Worm (Caenorhabditis elegans) whole organism, L2 larva: ENCODE measurements around the gene K08B12.1.

Source experiments
- R02D3.7 ChIP-seq: fragments of 150-350 bp; optimal IDR thresholded peaks from 2 replicates; lab custom pipeline; 2014; ENCODE audit warnings: missing biosample characterization, missing genetic modification characterization
- Y55F3AM.14 ChIP-seq: fragments of 200-800 bp; sonication (Bioruptor generic); optimal IDR thresholded peaks from 2 replicates; lab custom pipeline; 2018; ENCODE audit warnings: mild to moderate bottlenecking, missing genetic modification characterization, missing compliant biosample characterization
- alr-1 ChIP-seq: fragments of 150-350 bp; optimal IDR thresholded peaks from 2 replicates; lab custom pipeline; 2014; ENCODE audit warnings: missing biosample characterization, missing genetic modification characterization
- ceh-82 ChIP-seq: fragments of 150-350 bp; optimal IDR thresholded peaks from 2 replicates; lab custom pipeline; 2014; ENCODE audit warnings: missing biosample characterization, missing genetic modification characterization
- dmd-4 ChIP-seq: sonication (generic microtip); optimal IDR thresholded peaks from 2 replicates; lab custom pipeline; 2017; ENCODE audit warnings: missing biosample characterization, missing genetic modification characterization
- egl-27 ChIP-seq: sonication (generic microtip); optimal IDR thresholded peaks from 3 replicates; lab custom pipeline; 2017; ENCODE audit warnings: missing biosample characterization, missing genetic modification reagents, missing genetic modification characterization
- lin-11 ChIP-seq: fragments of 150-350 bp; sonication (generic microtip); optimal IDR thresholded peaks from 2 replicates; lab custom pipeline; 2014; ENCODE audit warnings: missing biosample characterization, missing genetic modification characterization, inconsistent platforms, mixed read lengths
- mdl-1 ChIP-seq, 2 experiments: fragments of 150-350 bp in 1 of 2; sonication (generic microtip) in 1 of 2; optimal IDR thresholded peaks; 2 replicates each; lab custom pipeline; 2017; ENCODE audit warnings: missing biosample characterization in 2 of 2, missing genetic modification characterization in 2 of 2
- nhr-11 ChIP-seq: fragments of 150-350 bp; optimal IDR thresholded peaks from 2 replicates; lab custom pipeline; 2014; ENCODE audit warnings: missing biosample characterization, missing genetic modification characterization
- nhr-237 ChIP-seq: fragments of 150-350 bp; optimal IDR thresholded peaks from 2 replicates; lab custom pipeline; 2014; ENCODE audit warnings: missing biosample characterization, missing genetic modification characterization
- nhr-25 ChIP-seq: fragments of 150-350 bp; sonication (generic microtip); optimal IDR thresholded peaks from 3 replicates; lab custom pipeline; 2014; ENCODE audit warnings: missing biosample characterization, missing genetic modification characterization
- snpc-4 ChIP-seq: fragments of 150-350 bp; optimal IDR thresholded peaks from 2 replicates; lab custom pipeline; 2014; ENCODE audit warnings: missing biosample characterization, missing genetic modification characterization
- unc-39 ChIP-seq: fragments of 150-350 bp; optimal IDR thresholded peaks from 2 replicates; lab custom pipeline; 2014; ENCODE audit warnings: missing biosample characterization, missing genetic modification characterization

- TF ChIP-seq egl-27 (tag; lab: Kevin White, UChicago) (no peak), ceh-82 (tag; lab: Kevin White, UChicago) (no peak), mdl-1 (tag; optimal IDR thresholded peaks at IDR 0.05; lab: Kevin White, UChicago) (no peak), lin-11 (tag; lab: Kevin White, UChicago) (no peak), R02D3.7 (no peak), nhr-25 (tag; lab: Kevin White, UChicago) (no peak), Y55F3AM.14 (GFP tag; lab: Kevin White, UChicago) (no peak), nhr-11 (no peak), snpc-4 (tag; lab: Kevin White, UChicago) (no peak), alr-1 (no peak), nhr-237 (tag; lab: Kevin White, UChicago) (no peak), dmd-4 (tag; lab: Kevin White, UChicago) (no peak), unc-39 (tag; lab: Kevin White, UChicago) (no peak)
Observed at ce11 chrV:6212566-6212965, 46.6 kb upstream of the K08B12.1 start.
